Fruit fly (Drosophila melanogaster) S2 (cell line): ENCODE results near the gene Naa80.

Source experiments
- CG8478 ChIP-seq: fragments of >200 bp; optimal IDR thresholded peaks from 2 replicates; lab custom pipeline; 2018
- CTCF ChIP-seq, 2 experiments: fragments of >200 bp; optimal IDR thresholded peaks; 2 replicates each; lab custom pipeline; 2018

DNA sequence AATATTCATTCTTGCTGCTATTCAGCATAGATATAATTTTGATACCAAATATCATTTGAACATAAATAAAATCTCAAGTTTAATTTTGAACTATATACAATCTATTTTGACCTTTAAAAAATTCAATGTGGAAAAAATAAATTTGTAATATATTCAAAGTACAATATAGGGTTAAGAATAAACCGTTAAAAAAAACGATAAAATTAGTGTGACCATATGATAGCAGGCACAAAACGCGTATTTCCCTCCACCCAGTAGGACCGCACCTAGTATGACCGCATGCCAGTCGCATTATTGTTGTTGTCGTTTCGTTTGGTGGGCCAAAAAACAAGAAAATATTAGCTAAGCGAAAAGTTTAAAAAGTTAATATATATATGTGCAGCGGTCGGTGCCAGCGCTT lies 25.4 kb downstream of the Naa80 start, which contains the start of gene CG8516:
- TF ChIP-seq CG8478 (lab: Kevin White, UChicago) (no peak), CTCF (optimal IDR thresholded peaks at IDR 0.05; lab: Kevin White, UChicago) (no peak)
